Worm (Caenorhabditis elegans) whole organism, L1 larva: ENCODE data around the gene dmd-7.
A peak's percentile ranks its signal among the peaks of the same experiment; 100 is the strongest.

ENCODE experiments used
- aha-1 ChIP-seq: fragments of 150-350 bp; optimal IDR thresholded peaks from 2 replicates; lab custom pipeline; 2014; ENCODE audit warnings: missing biosample characterization, missing genetic modification characterization
- alr-1 ChIP-seq: fragments of 200-800 bp; sonication (Bioruptor generic); optimal IDR thresholded peaks from 2 replicates; lab custom pipeline; 2018; ENCODE audit warnings: borderline replicate concordance, mild to moderate bottlenecking, missing genetic modification characterization, missing compliant biosample characterization
- ceh-82 ChIP-seq, 3 experiments: fragments of 150-350 bp in 1 of 3; sonication (generic microtip) in 2 of 3; optimal IDR thresholded peaks; 2 replicates each; lab custom pipeline; 2014 to 2017; ENCODE audit warnings: missing biosample characterization in 3 of 3, missing genetic modification characterization in 3 of 3
- dpl-1 ChIP-seq, 3 experiments: fragments of 150-350 bp in 2 of 3; sonication (generic microtip) in 1 of 3; optimal IDR thresholded peaks; 2 replicates each; lab custom pipeline; 2014 to 2017; ENCODE audit warnings: missing biosample characterization in 3 of 3, missing genetic modification characterization in 3 of 3, missing genetic modification reagents in 3 of 3
- dsc-1 ChIP-seq: sonication (generic microtip); optimal IDR thresholded peaks from 2 replicates; lab custom pipeline; 2016; ENCODE audit warnings: mild to moderate bottlenecking, missing genetic modification characterization, missing compliant biosample characterization
- efl-1 ChIP-seq, 4 experiments: fragments of 150-350 bp; optimal IDR thresholded peaks in 3 of 4; peaks in 1 of 4; 1 replicate in 1 of 4; 2 replicates in 3 of 4; lab custom pipeline; 2014; ENCODE audit warnings: missing biosample characterization in 2 of 4, missing genetic modification characterization in 2 of 4, missing genetic modification reagents in 2 of 4
- egl-27 ChIP-seq, 2 experiments: fragments of 150-350 bp in 1 of 2; sonication (generic microtip); optimal IDR thresholded peaks; 3 replicates each; lab custom pipeline; 2017 to 2018; ENCODE audit warnings: missing biosample characterization in 2 of 2, missing genetic modification characterization in 2 of 2, missing genetic modification reagents in 2 of 2
- elt-2 ChIP-seq: sonication (generic microtip); optimal IDR thresholded peaks from 2 replicates; lab custom pipeline; 2016; ENCODE audit warnings: missing genetic modification characterization, mild to moderate bottlenecking, inconsistent platforms, missing compliant biosample characterization, missing genetic modification reagents
- elt-3 ChIP-seq, 6 experiments: fragments of 150-350 bp in 1 of 6; sonication (generic microtip); optimal IDR thresholded peaks; 2 replicates each; lab custom pipeline; 2017 to 2018; ENCODE audit warnings: missing biosample characterization in 6 of 6, missing genetic modification characterization in 6 of 6, inconsistent platforms in 1 of 6
- fkh-8 ChIP-seq: sonication (generic microtip); optimal IDR thresholded peaks from 2 replicates; lab custom pipeline; 2016; ENCODE audit warnings: mild to moderate bottlenecking, missing genetic modification characterization, missing compliant biosample characterization
- isw-1 ChIP-seq: fragments of 200-800 bp; sonication (Bioruptor generic); IDR thresholded peaks from 2 replicates; pipeline ENCODE4 v1.3.6; 2022; ENCODE audit warnings: missing genetic modification characterization, missing compliant biosample characterization
- jun-1 ChIP-seq: fragments of 150-350 bp; optimal IDR thresholded peaks from 2 replicates; lab custom pipeline; 2014; ENCODE audit warnings: missing biosample characterization, missing genetic modification reagents, missing genetic modification characterization
- lin-14 ChIP-seq: fragments of 200-800 bp; sonication (Bioruptor generic); optimal IDR thresholded peaks from 2 replicates; lab custom pipeline; 2018; ENCODE audit warnings: mild to moderate bottlenecking, missing genetic modification characterization, moderate library complexity, missing compliant biosample characterization
- lin-35 ChIP-seq, 2 experiments: fragments of 150-350 bp; optimal IDR thresholded peaks; 2 replicates each; lab custom pipeline; 2014; ENCODE audit warnings: missing biosample characterization in 2 of 2, missing genetic modification characterization in 2 of 2, missing genetic modification reagents in 2 of 2
- lir-3 ChIP-seq: sonication (generic microtip); optimal IDR thresholded peaks from 2 replicates; lab custom pipeline; 2016; ENCODE audit warnings: mild to moderate bottlenecking, missing genetic modification characterization, moderate library complexity, missing compliant biosample characterization; ENCODE audit not compliant: poor library complexity
- nhr-11 ChIP-seq: fragments of 150-350 bp; optimal IDR thresholded peaks from 2 replicates; lab custom pipeline; 2014; ENCODE audit warnings: missing biosample characterization, missing genetic modification characterization
- nhr-12 ChIP-seq: sonication (generic microtip); optimal IDR thresholded peaks from 2 replicates; lab custom pipeline; 2017; ENCODE audit warnings: missing biosample characterization, missing genetic modification characterization
- nhr-47 ChIP-seq: sonication (generic microtip); optimal IDR thresholded peaks from 2 replicates; lab custom pipeline; 2016; ENCODE audit warnings: mild to moderate bottlenecking, missing genetic modification characterization, moderate library complexity, missing compliant biosample characterization
- skn-1 ChIP-seq: fragments of 150-350 bp; optimal IDR thresholded peaks from 2 replicates; lab custom pipeline; 2014; ENCODE audit warnings: missing biosample characterization, missing genetic modification characterization
- snu-23 ChIP-seq: sonication (generic microtip); optimal IDR thresholded peaks from 2 replicates; lab custom pipeline; 2016; ENCODE audit warnings: missing genetic modification characterization, missing compliant biosample characterization
- unc-62 ChIP-seq: fragments of 150-350 bp; optimal IDR thresholded peaks from 2 replicates; lab custom pipeline; 2014; ENCODE audit warnings: missing biosample characterization, missing genetic modification reagents, missing genetic modification characterization
- unc-98 ChIP-seq: fragments of 200-800 bp; sonication (Bioruptor generic); IDR thresholded peaks from 2 replicates; pipeline ENCODE4 v1.3.6; 2022; ENCODE audit warnings: missing genetic modification characterization, missing compliant biosample characterization

Gene dmd-7

ce11 chrV:6288607-6289006 lies 41.9 kb downstream of the dmd-7 start, which contains the start of gene K12B6.11:
Gene K12B6.11 (plus strand): TSS chrV:6288907.
- no peak for TF ChIP-seq nhr-12 (tag; lab: Kevin White, UChicago)
- no peak for TF ChIP-seq skn-1 (tag; lab: Kevin White, UChicago)
- TF ChIP-seq fkh-8 = no peak
- TF ChIP-seq unc-62 = no peak
- no peak for TF ChIP-seq dpl-1 (GFP tag; optimal IDR thresholded peaks at IDR 0.05; lab: Kevin White, UChicago)
- no peak for TF ChIP-seq nhr-11 (tag; lab: Kevin White, UChicago)
- no peak for TF ChIP-seq dsc-1 (tag; lab: Kevin White, UChicago)

ce11 chrV:6291301-6291700 lies 44.6 kb downstream of the dmd-7 start:
- TF ChIP-seq fkh-8 (no peak), egl-27 (tag; optimal IDR thresholded peaks at IDR 0.05; lab: Kevin White, UChicago) (no peak), elt-2 (tag; lab: Kevin White, UChicago) (peak; percentile 28), snu-23 (GFP tag; lab: Kevin White, UChicago) (no peak), lin-14 (GFP tag; lab: Kevin White, UChicago) (no peak), elt-3 (tag; optimal IDR thresholded peaks at IDR 0.05; lab: Kevin White, UChicago) (no peak), efl-1 (optimal IDR thresholded peaks at IDR 0.05; lab: Kevin White, UChicago) (no peak), efl-1 (GFP tag; optimal IDR thresholded peaks at IDR 0.05 in 1 of 2; lab: Kevin White, UChicago) (peak in 1 of 2 experiments; percentile 64), unc-62 (no peak), jun-1 (no peak), aha-1 (tag; lab: Kevin White, UChicago) (no peak), alr-1 (tag; lab: Kevin White, UChicago) (no peak)

ce11 chrV:6292401-6292800 lies 45.7 kb downstream of the dmd-7 start, which contains the start of gene K12B6.9:
Gene K12B6.9 (minus strand): TSS chrV:6292666.
- TF ChIP-seq lin-35 (GFP tag; optimal IDR thresholded peaks at IDR 0.05; lab: Kevin White, UChicago) (peak in 1 of 2 experiments; percentile 32), nhr-47 (no peak), elt-2 (tag; lab: Kevin White, UChicago) (peak; percentile 55)

ce11 chrV:6296536-6296935 lies 49.8 kb downstream of the dmd-7 start:
- TF ChIP-seq unc-98 (GFP tag; lab: Robert Waterston, UW) = peak; percentile 64

ce11 chrV:6301046-6301445 lies 54.3 kb downstream of the dmd-7 start:
- TF ChIP-seq isw-1 (GFP tag; lab: Robert Waterston, UW) = no peak
- no peak for TF ChIP-seq lir-3
- TF ChIP-seq lin-14 (GFP tag; lab: Kevin White, UChicago) = no peak
- TF ChIP-seq efl-1 (optimal IDR thresholded peaks at IDR 0.05; lab: Kevin White, UChicago) = no peak
- TF ChIP-seq efl-1 (GFP tag; optimal IDR thresholded peaks at IDR 0.05 in 1 of 2; lab: Kevin White, UChicago) = no peak
- no peak for TF ChIP-seq ceh-82 (tag; optimal IDR thresholded peaks at IDR 0.05; lab: Kevin White, UChicago)
- TF ChIP-seq, all 84 proteins: peak for 0
